Worm (Caenorhabditis elegans): ENCODE measurements around the gene F55B11.5.

F55B11.5 gene

DNA sequence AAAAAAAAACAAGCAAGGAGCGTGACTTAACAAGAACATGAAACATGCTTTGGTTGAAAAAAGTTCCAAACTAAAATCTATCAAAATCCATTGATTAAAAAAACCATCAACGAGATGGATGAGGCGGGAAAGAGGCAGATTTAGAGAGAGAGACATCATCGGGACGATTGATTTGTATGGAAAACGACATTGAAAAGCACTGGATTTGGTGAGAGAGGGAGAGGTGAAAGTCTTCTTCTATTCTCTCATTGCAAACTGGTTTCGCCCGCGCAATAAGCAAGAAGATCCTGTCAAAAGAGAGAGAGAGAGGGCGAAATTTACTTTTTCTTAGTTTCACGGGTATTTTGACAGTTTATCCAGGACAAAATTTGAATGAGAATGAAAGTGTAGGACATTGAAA is 42.4 kb upstream of the F55B11.5 start:
- peak; percentile 46 for TF ChIP-seq nhr-85 (tag)
- peak; percentile 99 for TF ChIP-seq blmp-1 (tag; optimal IDR thresholded peaks at IDR 0.05)
- TF ChIP-seq snu-23 (GFP tag; optimal IDR thresholded peaks at IDR 0.05), result no peak

DNA sequence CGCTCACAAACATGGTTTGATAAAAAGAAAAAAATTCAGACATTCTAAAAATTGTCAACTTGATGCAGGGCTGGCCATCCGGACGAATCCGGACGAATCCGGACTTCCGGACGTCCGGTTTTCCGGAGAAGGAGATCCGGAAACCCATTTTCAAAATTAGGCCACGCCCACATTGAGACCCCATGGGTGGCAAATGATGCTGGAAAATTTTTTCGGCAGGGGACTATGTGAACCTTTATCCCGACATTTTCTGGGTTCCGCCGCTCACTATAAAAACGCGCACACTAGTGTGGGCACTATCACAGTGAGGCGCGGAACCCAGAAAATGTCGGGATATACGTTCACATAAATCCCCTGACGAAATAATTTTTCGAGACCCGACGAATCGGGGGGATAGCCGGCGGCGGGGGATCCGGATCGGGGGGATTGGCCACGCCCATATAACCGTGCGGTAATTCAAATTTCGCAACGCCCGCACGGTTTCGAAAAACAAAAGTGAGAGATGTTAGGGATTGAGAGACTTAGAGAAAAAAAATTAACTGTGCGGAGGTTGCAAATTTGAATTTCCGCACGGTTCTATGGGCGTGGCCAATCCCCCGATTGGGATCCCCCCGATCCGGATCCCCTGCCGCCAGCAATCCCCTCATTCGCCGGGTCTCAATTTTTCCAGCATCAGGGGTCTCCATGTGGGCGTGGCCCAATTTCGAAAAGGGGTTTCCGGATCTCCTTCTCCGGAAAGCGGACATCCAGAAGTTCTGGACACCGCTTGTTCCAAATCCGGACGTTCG is 39.5 kb upstream of the F55B11.5 start:
- TF ChIP-seq snpc-4 (tag; optimal IDR thresholded peaks at IDR 0.05) (no peak), efl-1 (optimal IDR thresholded peaks at IDR 0.05) (no peak), efl-1 (GFP tag; optimal IDR thresholded peaks at IDR 0.05 in 1 of 2) (peak in 1 of 2 experiments; percentile 80)

DNA sequence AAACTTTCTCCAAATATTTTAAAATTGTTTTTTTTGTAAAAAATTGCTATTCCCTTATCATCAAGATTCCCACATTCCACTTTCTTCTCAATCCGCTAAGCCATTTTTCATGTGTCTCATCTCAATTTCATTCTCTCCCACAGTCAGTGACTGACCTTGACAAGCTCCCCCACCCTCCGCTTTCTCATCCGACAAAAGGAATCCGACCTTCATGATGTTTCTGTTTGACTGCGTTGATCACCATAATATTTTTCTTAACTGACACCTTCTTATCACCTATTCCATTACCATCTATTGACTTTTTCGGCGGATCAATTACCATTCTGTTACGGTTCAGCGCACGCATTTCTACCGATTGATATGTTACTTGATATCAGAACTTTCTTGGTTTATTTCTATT is 38.4 kb upstream of the F55B11.5 start:
- TF ChIP-seq isw-1 (GFP tag; IDR thresholded peaks at IDR 0.05) (no peak), jun-1 (tag; optimal IDR thresholded peaks at IDR 0.05) (no peak), ceh-8 (GFP tag; optimal IDR thresholded peaks at IDR 0.05) (no peak), snu-23 (GFP tag; optimal IDR thresholded peaks at IDR 0.05) (peak; percentile 47), tbx-2 (tag; optimal IDR thresholded peaks at IDR 0.05) (no peak), elt-3 (tag; optimal IDR thresholded peaks at IDR 0.05) (peak in 4 of 6 experiments; percentile 30 to 80 (median 50)), mep-1 (tag; optimal IDR thresholded peaks at IDR 0.05) (peak; percentile 23), snpc-4 (tag; optimal IDR thresholded peaks at IDR 0.05) (no peak), blmp-1 (tag; optimal IDR thresholded peaks at IDR 0.05) (peak; percentile 95), nhr-85 (tag) (peak; percentile 71)

DNA sequence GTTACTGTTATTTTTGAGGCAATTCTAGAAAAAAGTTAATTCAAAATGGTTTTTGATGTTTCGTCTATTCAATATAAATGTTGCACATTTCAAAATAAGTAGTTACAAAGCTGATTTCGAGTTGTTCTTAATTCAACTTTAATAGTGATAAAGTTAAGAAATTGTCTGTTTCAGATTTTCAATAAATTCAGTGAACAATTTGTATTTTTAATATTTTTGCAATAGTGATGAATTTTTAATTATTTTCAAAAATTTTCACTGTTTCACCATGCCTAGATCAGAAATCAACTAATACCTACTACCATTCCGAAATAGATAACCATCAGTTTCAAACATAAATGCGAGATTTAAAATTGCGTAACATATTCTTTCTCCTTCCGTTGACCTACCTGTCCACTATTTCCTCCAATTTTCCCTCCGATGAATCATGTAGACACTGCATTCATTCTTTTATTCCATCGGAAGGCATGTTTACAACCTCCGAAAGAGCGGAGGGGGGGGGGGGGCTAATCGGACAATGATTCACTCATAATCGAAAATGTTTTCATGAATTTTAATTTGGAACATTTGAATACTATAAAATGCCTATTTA is 37.4 kb upstream of the F55B11.5 start:
- no peak for TF ChIP-seq nhr-19 (GFP tag; conservative IDR thresholded peaks at IDR 0.05)
- no peak for TF ChIP-seq F16B12.6 (tag; optimal IDR thresholded peaks at IDR 0.05)
- no peak for TF ChIP-seq nhr-71 (tag; optimal IDR thresholded peaks at IDR 0.05)
- TF ChIP-seq nhr-237 (tag; optimal IDR thresholded peaks at IDR 0.05), result no peak
- peak; percentile 62 for TF ChIP-seq nhr-85 (tag)
- TF ChIP-seq nhr-77 (tag; optimal IDR thresholded peaks at IDR 0.05), result no peak
- no peak for TF ChIP-seq ceh-90 (tag; optimal IDR thresholded peaks at IDR 0.05)
- TF ChIP-seq efl-1 (optimal IDR thresholded peaks at IDR 0.05), result no peak
- no peak for TF ChIP-seq efl-1 (GFP tag; optimal IDR thresholded peaks at IDR 0.05 in 1 of 2)
- no peak for TF ChIP-seq skn-1 (tag; optimal IDR thresholded peaks at IDR 0.05)
- TF ChIP-seq hpl-2 (GFP tag; optimal IDR thresholded peaks at IDR 0.05), result no peak
- no peak for TF ChIP-seq aha-1 (tag; optimal IDR thresholded peaks at IDR 0.05)
- TF ChIP-seq blmp-1 (tag; optimal IDR thresholded peaks at IDR 0.05), result peak; percentile 77
- TF ChIP-seq tlp-1 (tag; optimal IDR thresholded peaks at IDR 0.05), result no peak
- no peak for TF ChIP-seq ztf-4 (tag; optimal IDR thresholded peaks at IDR 0.05)

DNA sequence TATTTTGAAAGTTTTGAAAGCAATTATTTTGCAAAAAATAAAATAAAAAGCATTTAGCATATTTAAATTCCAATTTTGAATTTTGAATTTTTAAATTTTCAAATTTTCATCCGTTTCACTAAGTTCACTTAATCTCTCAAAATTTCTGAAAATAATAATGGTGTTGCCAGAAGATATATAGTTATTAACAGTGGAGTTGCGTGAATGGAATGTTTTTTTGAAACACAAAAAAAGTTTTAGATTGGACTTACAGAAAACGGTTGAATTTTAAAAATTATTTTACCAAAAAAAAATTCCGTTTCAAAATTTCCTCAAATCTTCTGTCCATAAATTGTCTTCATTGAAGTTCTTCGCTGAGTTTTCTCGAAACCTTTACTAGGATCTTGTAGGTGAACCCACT is 36.2 kb upstream of the F55B11.5 start:
- TF ChIP-seq xbp-1 (tag; optimal IDR thresholded peaks at IDR 0.05), result no peak
- TF ChIP-seq sptf-1 (tag; optimal IDR thresholded peaks at IDR 0.05), result no peak
- TF ChIP-seq blmp-1 (tag; optimal IDR thresholded peaks at IDR 0.05), result no peak
- TF ChIP-seq pag-3 (tag; optimal IDR thresholded peaks at IDR 0.05; ENCODE audit: borderline replicate concordance, insufficient read depth), result no peak
- TF ChIP-seq nhr-76 (tag; optimal IDR thresholded peaks at IDR 0.05), result no peak
- no peak for TF ChIP-seq isw-1 (GFP tag; IDR thresholded peaks at IDR 0.05)
- no peak for TF ChIP-seq irx-1 (tag; optimal IDR thresholded peaks at IDR 0.05)
- TF ChIP-seq alr-1 (tag; optimal IDR thresholded peaks at IDR 0.05; ENCODE audit: borderline replicate concordance), result no peak
- no peak for TF ChIP-seq efl-3 (GFP tag; optimal IDR thresholded peaks at IDR 0.05)
- no peak for TF ChIP-seq rnt-1 (tag; optimal IDR thresholded peaks at IDR 0.05)
- no peak for TF ChIP-seq snu-23 (GFP tag; optimal IDR thresholded peaks at IDR 0.05)
- TF ChIP-seq lir-3 (tag; optimal IDR thresholded peaks at IDR 0.05; ENCODE audit: poor library complexity), result no peak
- no peak for TF ChIP-seq nhr-11 (tag; optimal IDR thresholded peaks at IDR 0.05)
- no peak for TF ChIP-seq elt-3 (tag; optimal IDR thresholded peaks at IDR 0.05)
- TF ChIP-seq F16B12.6 (tag; optimal IDR thresholded peaks at IDR 0.05), result no peak
- TF ChIP-seq fkh-8 (tag; optimal IDR thresholded peaks at IDR 0.05), result no peak
- TF ChIP-seq ces-1 (GFP tag; optimal IDR thresholded peaks at IDR 0.05), result no peak
- no peak for TF ChIP-seq ceh-8 (GFP tag; optimal IDR thresholded peaks at IDR 0.05)
- no peak for TF ChIP-seq elt-2 (tag; optimal IDR thresholded peaks at IDR 0.05)
- no peak for TF ChIP-seq C04F5.9 (tag; optimal IDR thresholded peaks at IDR 0.05)

Measured in whole organism, L1 larva.